Fruit fly (Drosophila melanogaster): ENCODE results near the gene sas.
A peak's percentile ranks its signal among the peaks of the same experiment; 100 is the strongest.

Gene sas

DNA sequence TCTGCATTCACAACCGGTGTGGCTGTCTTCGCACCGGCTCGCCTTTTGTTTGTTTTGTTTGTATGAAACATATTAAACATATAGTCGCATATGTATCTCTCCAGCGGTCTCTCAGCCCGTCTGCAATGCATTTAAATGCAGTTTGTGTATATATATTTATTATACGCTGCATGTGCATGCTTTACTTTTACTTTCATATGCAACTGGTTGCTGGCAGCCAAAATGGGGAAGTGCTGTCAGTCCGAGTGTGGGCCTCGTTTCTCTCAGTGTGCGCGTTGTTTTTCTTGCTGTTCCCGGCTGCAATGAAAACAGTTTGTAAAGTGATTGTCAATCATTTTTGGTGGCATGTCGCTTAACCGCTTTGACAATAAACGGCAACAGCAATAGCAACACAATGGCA, 3.0 kb upstream of the sas start:
- TF ChIP-seq kni (GFP tag; optimal IDR thresholded peaks at IDR 0.05) (peak; percentile 19), NFAT (GFP tag; IDR thresholded peaks at IDR 0.05) (no peak), CG7786 (GFP tag; optimal IDR thresholded peaks at IDR 0.05) (no peak), bsh (GFP tag; optimal IDR thresholded peaks at IDR 0.05) (no peak), Ets65A (GFP tag) (peak; percentile 32), scrt (GFP tag; optimal IDR thresholded peaks at IDR 0.05) (no peak), Kr (GFP tag; optimal IDR thresholded peaks at IDR 0.05) (no peak), Med (GFP tag) (peak; percentile 44), Blimp-1 (GFP tag; optimal IDR thresholded peaks at IDR 0.05) (peak; percentile 96), zf30C (GFP tag; optimal IDR thresholded peaks at IDR 0.05) (peak; percentile 13), ato (GFP tag; IDR thresholded peaks at IDR 0.05; ENCODE audit: partially characterized antibody) (no peak), Side (GFP tag; optimal IDR thresholded peaks at IDR 0.05) (no peak), CG10209 (GFP tag; optimal IDR thresholded peaks at IDR 0.05) (no peak), CG8944 (GFP tag; optimal IDR thresholded peaks at IDR 0.05) (no peak)

- TF ChIP-seq Rx (GFP tag; IDR thresholded peaks at IDR 0.05): peak; percentile 5; the same call in 1 of the 2 replicates
- TF ChIP-seq Pdp1 (GFP tag; optimal IDR thresholded peaks at IDR 0.05): peak in 1 of 2 experiments; percentile 87
- TF ChIP-seq CG15269 (tag; optimal IDR thresholded peaks at IDR 0.05): peak; percentile 12
- peak; percentile 33 for TF ChIP-seq Blimp-1 (GFP tag; optimal IDR thresholded peaks at IDR 0.05)
- 0 out of 2 replicates have a peak, but pooled peaks have one; percentile 20 for TF ChIP-seq Rfx (GFP tag; IDR thresholded peaks at IDR 0.05)
- peak; percentile 62; the same call in 1 of the 2 replicates for TF ChIP-seq vvl (GFP tag; IDR thresholded peaks at IDR 0.05)
- TF ChIP-seq odd (GFP tag; optimal IDR thresholded peaks at IDR 0.05): no peak
- peak; percentile 8 for TF ChIP-seq oc (tag; optimal IDR thresholded peaks at IDR 0.05)
- 0 out of 3 replicates have a peak, but pooled peaks have one; percentile 45 for TF ChIP-seq sr (GFP tag; IDR thresholded peaks at IDR 0.05)
- TF ChIP-seq CG12769 (tag; optimal IDR thresholded peaks at IDR 0.05): peak; percentile 16
- no peak for TF ChIP-seq inv (GFP tag; IDR thresholded peaks at IDR 0.05; ENCODE audit: partially characterized antibody)
- no peak for TF ChIP-seq CG2678 (tag; optimal IDR thresholded peaks at IDR 0.05)
- no peak for TF ChIP-seq CG5180 (GFP tag; optimal IDR thresholded peaks at IDR 0.05)
- no peak for TF ChIP-seq Kr (GFP tag; optimal IDR thresholded peaks at IDR 0.05)
- peak in 1 of 2 experiments; percentile 79 for TF ChIP-seq Eip74EF (GFP tag; optimal IDR thresholded peaks at IDR 0.05)
- TF ChIP-seq sens (GFP tag): peak; percentile 19
- TF ChIP-seq ro (GFP tag; IDR thresholded peaks at IDR 0.05): no peak
- peak; percentile 84 for TF ChIP-seq kni (GFP tag; optimal IDR thresholded peaks at IDR 0.05)
- TF ChIP-seq grn (GFP tag; optimal IDR thresholded peaks at IDR 0.05): no peak
- TF ChIP-seq Drgx (GFP tag; IDR thresholded peaks at IDR 0.05): no peak
- TF ChIP-seq ara (GFP tag; IDR thresholded peaks at IDR 0.05): no peak
- 0 out of 4 replicates have a peak, but pooled peaks have one; percentile 46 for TF ChIP-seq chinmo (GFP tag; IDR thresholded peaks at IDR 0.05; ENCODE audit: partially characterized antibody)
- TF ChIP-seq Xrp1 (GFP tag; IDR thresholded peaks at IDR 0.05): no peak
- TF ChIP-seq crol (GFP tag; IDR thresholded peaks at IDR 0.05): peak; percentile 29; the same call in 1 of the 2 replicates
- TF ChIP-seq bab2 (GFP tag; optimal IDR thresholded peaks at IDR 0.05): no peak
- TF ChIP-seq Mad (GFP tag; optimal IDR thresholded peaks at IDR 0.05): no peak
- peak in 1 of 2 experiments; percentile 89 for TF ChIP-seq Hr78 (GFP tag; optimal IDR thresholded peaks at IDR 0.05)
- TF ChIP-seq Hmx (GFP tag; optimal IDR thresholded peaks at IDR 0.05): no peak
These were observed 7.3 kb downstream of the sas start for dm6 chr3R:7169927-7170326.

Measured in whole organism, embryonic.